Worm (Caenorhabditis elegans) whole organism, midembryonic: ENCODE measurements around the gene let-19.

Source experiments
- T22C8.4 ChIP-seq: fragments of 200-800 bp; sonication (Bioruptor generic); IDR thresholded peaks from 2 replicates; pipeline ENCODE4 v1.3.6; 2022; ENCODE audit warnings: missing genetic modification characterization, missing compliant biosample characterization
- cog-1 ChIP-seq: sonication (generic microtip); optimal IDR thresholded peaks from 2 replicates; lab custom pipeline; 2016; ENCODE audit warnings: missing genetic modification characterization, missing compliant biosample characterization
- flt-1 ChIP-seq: fragments of 200-800 bp; sonication (Bioruptor generic); IDR thresholded peaks from 2 replicates; pipeline ENCODE4 v1.3.6; 2022; ENCODE audit warnings: missing genetic modification characterization, missing compliant biosample characterization
- klf-2 ChIP-seq: fragments of 200-800 bp; sonication (Bioruptor generic); conservative IDR thresholded peaks from 2 replicates; pipeline ENCODE4 v1.3.6; 2022; ENCODE audit warnings: missing genetic modification reagents, missing genetic modification characterization, missing compliant biosample characterization
- med-1 ChIP-seq: sonication (generic microtip); optimal IDR thresholded peaks from 2 replicates; lab custom pipeline; 2017; ENCODE audit warnings: missing genetic modification characterization, mild to moderate bottlenecking, missing compliant biosample characterization, antibody characterized with exemption, missing genetic modification reagents; ENCODE audit not compliant: insufficient read depth
- ref-1 ChIP-seq: fragments of 200-800 bp; sonication (Bioruptor generic); conservative IDR thresholded peaks from 2 replicates; pipeline ENCODE4 v1.3.6; 2022; ENCODE audit warnings: missing genetic modification reagents, missing genetic modification characterization, missing compliant biosample characterization
- tab-1 ChIP-seq: fragments of 200-800 bp; sonication (Bioruptor generic); IDR thresholded peaks from 2 replicates; pipeline ENCODE4 v1.3.6; 2022; ENCODE audit warnings: missing genetic modification characterization, missing compliant biosample characterization
- ztf-23 ChIP-seq: fragments of 200-800 bp; sonication (Bioruptor generic); IDR thresholded peaks from 2 replicates; pipeline ENCODE4 v1.3.6; 2022; ENCODE audit warnings: missing genetic modification reagents, missing genetic modification characterization, missing compliant biosample characterization
- ztf-29 ChIP-seq: fragments of 200-800 bp; sonication (Bioruptor generic); IDR thresholded peaks from 2 replicates; pipeline ENCODE4 v1.3.6; 2022; ENCODE audit warnings: missing genetic modification reagents, missing genetic modification characterization, missing compliant biosample characterization

Gene let-19

ce11 chrII:8829189-8829588 lies 58.4 kb downstream of the let-19 start, which contains the start of gene F46C5.2:
F46C5.2 (minus strand) TSS chrII:8829289.
- TF ChIP-seq cog-1, result no peak
- no peak for TF ChIP-seq med-1 (GFP tag; lab: Kevin White, UChicago)
- TF ChIP-seq ztf-29 (GFP tag; lab: Robert Waterston, UW), result no peak
- no peak for TF ChIP-seq tab-1 (GFP tag; lab: Robert Waterston, UW)
- TF ChIP-seq T22C8.4, result no peak
- no peak for TF ChIP-seq ztf-23 (GFP tag; lab: Robert Waterston, UW)
- no peak for TF ChIP-seq ref-1
- TF ChIP-seq klf-2 (GFP tag; lab: Robert Waterston, UW), result no peak
- no peak for TF ChIP-seq flt-1

DNA sequence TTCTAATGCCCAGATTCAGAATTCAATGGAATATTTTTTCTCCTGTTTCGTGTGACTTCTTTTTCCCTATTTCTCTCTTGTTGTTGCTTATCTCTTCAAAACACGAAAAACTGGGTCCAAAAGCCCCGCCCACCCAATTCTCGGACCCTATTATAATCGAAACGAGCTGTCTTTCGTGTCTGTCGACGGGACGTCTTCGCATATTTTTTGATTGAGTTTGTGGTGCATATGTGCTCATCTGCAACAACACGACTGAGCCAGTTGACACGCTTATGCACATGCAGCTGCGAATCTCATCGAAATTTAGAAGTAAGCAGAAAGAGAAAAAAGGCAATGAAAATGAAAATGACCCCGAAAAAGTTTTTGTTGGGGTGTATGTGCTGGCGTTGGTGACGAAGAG lies 60.1 kb downstream of the let-19 start:
- no peak for TF ChIP-seq ztf-29 (GFP tag; lab: Robert Waterston, UW)
- no peak for TF ChIP-seq flt-1
- no peak for TF ChIP-seq ztf-23 (GFP tag; lab: Robert Waterston, UW)
- no peak for TF ChIP-seq tab-1 (GFP tag; lab: Robert Waterston, UW)
- no peak for TF ChIP-seq cog-1
- TF ChIP-seq ref-1, result no peak
- no peak for TF ChIP-seq med-1 (GFP tag; lab: Kevin White, UChicago)
- no peak for TF ChIP-seq T22C8.4
- TF ChIP-seq klf-2 (GFP tag; lab: Robert Waterston, UW), result no peak
